Worm (Caenorhabditis elegans) whole organism, L2 larva: Measurements from ENCODE around the gene lir-1.

Experiments
- blmp-1 ChIP-seq: sonication (generic microtip); optimal IDR thresholded peaks from 2 replicates; lab custom pipeline; 2017; ENCODE audit warnings: missing genetic modification characterization, mild to moderate bottlenecking, missing compliant biosample characterization, antibody characterized with exemption, moderate library complexity; ENCODE audit not compliant: insufficient read depth
- ztf-4 ChIP-seq: fragments of 150-350 bp; optimal IDR thresholded peaks from 2 replicates; lab custom pipeline; 2014; ENCODE audit warnings: missing biosample characterization, missing genetic modification characterization

- TF ChIP-seq ztf-4 (tag; lab: Kevin White, UChicago), result no peak
- TF ChIP-seq blmp-1 (tag; lab: Kevin White, UChicago), result no peak
Observed at ce11 chrII:7684589-7684988, 12.8 kb downstream of the lir-1 start, which contains the start of gene F18A1.1.
